Fruit fly (Drosophila melanogaster) whole organism, embryonic: ENCODE measurements around the gene CG32462.

ENCODE experiments used
- Asciz ChIP-seq: fragments of 200-800 bp; sonication (Bioruptor generic); optimal IDR thresholded peaks from 2 replicates; lab custom pipeline; 2017; ENCODE audit warnings: missing biosample characterization, mild to moderate bottlenecking, missing genetic modification characterization, missing genetic modification reagents
- Atf-2 ChIP-seq: fragments of 200-800 bp; sonication (Bioruptor generic); optimal IDR thresholded peaks from 2 replicates; lab custom pipeline; 2016; ENCODE audit warnings: missing biosample characterization, missing genetic modification characterization
- Awh ChIP-seq: fragments of 200-800 bp; sonication (Bioruptor generic); IDR thresholded peaks from 2 replicates; pipeline ENCODE4, ENCODE4 v1.3.6; 2022; ENCODE audit warnings: missing biosample characterization, missing genetic modification characterization
- Bteb2 ChIP-seq: fragments of 200-800 bp; sonication (Bioruptor generic); optimal IDR thresholded peaks from 2 replicates; lab custom pipeline; 2016; ENCODE audit warnings: missing biosample characterization, missing genetic modification characterization
- CG10147 ChIP-seq: fragments of 200-800 bp; sonication (Bioruptor generic); optimal IDR thresholded peaks from 2 replicates; lab custom pipeline; 2019; ENCODE audit warnings: missing biosample characterization, mild to moderate bottlenecking, missing genetic modification characterization, moderate library complexity
- CG10462 ChIP-seq: fragments of 200-800 bp; sonication (Bioruptor generic); optimal IDR thresholded peaks from 2 replicates; lab custom pipeline; 2016; ENCODE audit warnings: missing biosample characterization, missing genetic modification characterization
- CG10959 ChIP-seq: fragments of 200-800 bp; sonication (Bioruptor generic); IDR thresholded peaks from 2 replicates; pipeline ENCODE4 v1.3.6; 2022; ENCODE audit warnings: missing biosample characterization, missing genetic modification characterization
- CG11085 ChIP-seq: fragments of 200-800 bp; sonication (Bioruptor generic); IDR thresholded peaks from 2 replicates; pipeline ENCODE4 v1.3.6; 2022; ENCODE audit warnings: missing biosample characterization, missing genetic modification characterization
- CG11723 ChIP-seq: fragments of 200-800 bp; sonication (Bioruptor generic); optimal IDR thresholded peaks from 2 replicates; lab custom pipeline; 2017; ENCODE audit warnings: missing biosample characterization, mild to moderate bottlenecking, missing genetic modification characterization
- CG1233 ChIP-seq: fragments of 200-800 bp; sonication (Bioruptor generic); optimal IDR thresholded peaks from 4 replicates; lab custom pipeline; 2018; ENCODE audit warnings: missing biosample characterization, mild to moderate bottlenecking, missing genetic modification characterization
- CG12391 ChIP-seq: fragments of 200-800 bp; sonication (Bioruptor generic); optimal IDR thresholded peaks from 3 replicates; lab custom pipeline; 2018; ENCODE audit warnings: missing biosample characterization, mild to moderate bottlenecking, missing genetic modification characterization, moderate library complexity
- CG15073 ChIP-seq: fragments of 200-800 bp; sonication (Bioruptor generic); optimal IDR thresholded peaks from 2 replicates; lab custom pipeline; 2016; ENCODE audit warnings: missing biosample characterization, missing genetic modification characterization
- CG17385 ChIP-seq: fragments of 200-800 bp; sonication (Bioruptor generic); optimal IDR thresholded peaks from 3 replicates; lab custom pipeline; 2018; ENCODE audit warnings: missing biosample characterization, mild to moderate bottlenecking, missing genetic modification characterization
- CG18011 ChIP-seq: fragments of 200-800 bp; sonication (Bioruptor generic); optimal IDR thresholded peaks from 2 replicates; lab custom pipeline; 2017; ENCODE audit warnings: missing biosample characterization, missing genetic modification characterization, mild to moderate bottlenecking, moderate library complexity, missing genotype
- CG18599 ChIP-seq: fragments of 200-800 bp; sonication (Bioruptor generic); optimal IDR thresholded peaks from 3 replicates; lab custom pipeline; 2017; ENCODE audit warnings: missing biosample characterization, missing genetic modification characterization, mild to moderate bottlenecking, moderate library complexity, missing genetic modification reagents
- CG31441 ChIP-seq: fragments of 200-800 bp; sonication (Bioruptor generic); IDR thresholded peaks from 2 replicates; pipeline ENCODE4 v1.3.6; 2022; ENCODE audit warnings: missing biosample characterization, missing genetic modification characterization
- CG32532 ChIP-seq: fragments of 200-800 bp; sonication (Bioruptor generic); IDR thresholded peaks from 2 replicates; pipeline ENCODE4 v1.3.6; 2022; ENCODE audit warnings: missing biosample characterization, missing genetic modification characterization
- CG3995 ChIP-seq: fragments of 200-800 bp; sonication (Bioruptor generic); optimal IDR thresholded peaks from 3 replicates; lab custom pipeline; 2016; ENCODE audit warnings: missing biosample characterization, missing genetic modification characterization
- CG43689 ChIP-seq: fragments of 200-800 bp; sonication (Bioruptor generic); IDR thresholded peaks from 2 replicates; pipeline ENCODE4 v1.3.6; 2022; ENCODE audit warnings: missing biosample characterization, missing genetic modification characterization
- CG6689 ChIP-seq: fragments of 200-800 bp; sonication (Bioruptor generic); IDR thresholded peaks from 2 replicates; pipeline ENCODE4 v1.3.6; 2022; ENCODE audit warnings: missing biosample characterization, missing genetic modification characterization
- CG8924 ChIP-seq: fragments of 200-800 bp; optimal IDR thresholded peaks from 3 replicates; lab custom pipeline; 2019; ENCODE audit warnings: missing biosample characterization, mild to moderate bottlenecking, missing genetic modification characterization, moderate library complexity
- Dbx ChIP-seq: fragments of 200-800 bp; sonication (Bioruptor generic); IDR thresholded peaks from 3 replicates; pipeline ENCODE4 v1.3.6; 2022; ENCODE audit warnings: missing biosample characterization, missing genetic modification characterization
- Dfd ChIP-seq, 2 experiments: fragments of >200 bp; optimal IDR thresholded peaks; 2 replicates each; lab custom pipeline; 2017; ENCODE audit warnings: missing biosample characterization in 2 of 2, missing genetic modification characterization in 2 of 2
- Dip2 ChIP-seq: fragments of 200-800 bp; sonication (Bioruptor generic); IDR thresholded peaks from 2 replicates; pipeline ENCODE4 v1.3.6; 2022; ENCODE audit warnings: missing biosample characterization, missing genetic modification characterization
- Ets65A ChIP-seq: fragments of 200-800 bp; sonication (Bioruptor generic); peaks from one replicate; lab custom pipeline; 2016; ENCODE audit warnings: missing biosample characterization, missing genetic modification characterization
- Max ChIP-seq: fragments of 200-800 bp; sonication (Bioruptor generic); optimal IDR thresholded peaks from 2 replicates; lab custom pipeline; 2016; ENCODE audit warnings: missing biosample characterization, mild to moderate bottlenecking, missing genetic modification characterization
- Mes4 ChIP-seq: fragments of 200-800 bp; sonication (Bioruptor generic); optimal IDR thresholded peaks from 2 replicates; lab custom pipeline; 2016; ENCODE audit warnings: missing biosample characterization, missing genetic modification characterization
- Pdp1 ChIP-seq, 2 experiments: fragments of 200-800 bp; sonication (Bioruptor generic); optimal IDR thresholded peaks; 3 replicates each; lab custom pipeline; 2016; ENCODE audit warnings: missing biosample characterization in 2 of 2, missing genetic modification characterization in 2 of 2, mild to moderate bottlenecking in 1 of 2, moderate library complexity in 1 of 2
- Six4 ChIP-seq: fragments of 200-800 bp; sonication (Bioruptor generic); optimal IDR thresholded peaks from 2 replicates; lab custom pipeline; 2016; ENCODE audit warnings: missing biosample characterization, missing genetic modification characterization
- Sox100B ChIP-seq: fragments of 200-800 bp; sonication (Bioruptor generic); optimal IDR thresholded peaks from 3 replicates; lab custom pipeline; 2018; ENCODE audit warnings: missing biosample characterization, mild to moderate bottlenecking, missing genetic modification characterization
- Sry-δ ChIP-seq: fragments of 200-800 bp; sonication (Bioruptor generic); optimal IDR thresholded peaks from 2 replicates; lab custom pipeline; 2016; ENCODE audit warnings: missing biosample characterization, missing genetic modification characterization
- Ssrp ChIP-seq: fragments of 200-800 bp; sonication (Bioruptor generic); optimal IDR thresholded peaks from 2 replicates; lab custom pipeline; 2018; ENCODE audit warnings: missing biosample characterization, mild to moderate bottlenecking, missing genetic modification characterization, moderate library complexity
- ara ChIP-seq: fragments of 200-800 bp; sonication (Bioruptor generic); IDR thresholded peaks from 2 replicates; pipeline ENCODE4 v1.3.6; 2022; ENCODE audit warnings: missing biosample characterization, missing genetic modification characterization
- br ChIP-seq: fragments of >200 bp; optimal IDR thresholded peaks from 2 replicates; lab custom pipeline; 2017
- dimm ChIP-seq: fragments of 200-800 bp; sonication (Bioruptor generic); IDR thresholded peaks from 2 replicates; pipeline ENCODE4 v1.3.6; 2022; ENCODE audit warnings: missing biosample characterization, missing genetic modification characterization
- ems ChIP-seq: fragments of 200-800 bp; sonication (Bioruptor generic); optimal IDR thresholded peaks from 3 replicates; lab custom pipeline; 2016; ENCODE audit warnings: missing biosample characterization, missing genetic modification characterization
- fd3F ChIP-seq: fragments of 200-800 bp; sonication (Bioruptor generic); optimal IDR thresholded peaks from 2 replicates; lab custom pipeline; 2018; ENCODE audit warnings: missing biosample characterization, mild to moderate bottlenecking, missing genetic modification characterization, moderate library complexity
- gce ChIP-seq: fragments of 200-800 bp; sonication (Bioruptor generic); IDR thresholded peaks from 3 replicates; pipeline ENCODE4 v1.3.6; 2022; ENCODE audit warnings: missing biosample characterization, missing genetic modification characterization
- jumu ChIP-seq: fragments of 200-800 bp; sonication (Bioruptor generic); optimal IDR thresholded peaks from 3 replicates; lab custom pipeline; 2016; ENCODE audit warnings: missing biosample characterization, missing genetic modification characterization
- lab ChIP-seq: fragments of 200-800 bp; sonication (Bioruptor generic); optimal IDR thresholded peaks from 3 replicates; lab custom pipeline; 2017; ENCODE audit warnings: missing biosample characterization, missing genetic modification characterization, mild to moderate bottlenecking, moderate library complexity, missing genetic modification reagents
- mirr ChIP-seq: fragments of 200-800 bp; sonication (Bioruptor generic); optimal IDR thresholded peaks from 3 replicates; lab custom pipeline; 2018; ENCODE audit warnings: missing biosample characterization, mild to moderate bottlenecking, missing genetic modification characterization
- mld ChIP-seq: fragments of 200-800 bp; sonication (Bioruptor generic); IDR thresholded peaks from 3 replicates; pipeline ENCODE4 v1.3.6; 2022; ENCODE audit warnings: missing biosample characterization, missing genetic modification characterization; ENCODE audit not compliant: partially characterized antibody
- pan ChIP-seq, 4 experiments: fragments of >200 bp in 3 of 4; fragments of 200-800 bp in 1 of 4; sonication (Bioruptor generic) in 1 of 4; optimal IDR thresholded peaks in 3 of 4; IDR thresholded peaks in 1 of 4; 2 replicates each; pipeline versions ENCODE4 v1.3.6 to Lab custom; 2017 to 2022; ENCODE audit warnings: missing biosample characterization in 2 of 4, missing genetic modification characterization in 2 of 4, mixed read lengths in 1 of 4
- pfk ChIP-seq: fragments of 200-800 bp; sonication (Bioruptor generic); optimal IDR thresholded peaks from 2 replicates; lab custom pipeline; 2018; ENCODE audit warnings: missing biosample characterization, mild to moderate bottlenecking, missing genetic modification characterization, moderate library complexity
- pho ChIP-seq: fragments of 200-800 bp; sonication (Bioruptor generic); optimal IDR thresholded peaks from 2 replicates; lab custom pipeline; 2016; ENCODE audit warnings: missing biosample characterization, missing genetic modification characterization
- pzg ChIP-seq: fragments of 200-800 bp; sonication (Bioruptor generic); optimal IDR thresholded peaks from 3 replicates; lab custom pipeline; 2018; ENCODE audit warnings: missing biosample characterization, mild to moderate bottlenecking, missing genetic modification characterization, moderate library complexity
- repo ChIP-seq: fragments of 200-800 bp; sonication (Bioruptor generic); optimal IDR thresholded peaks from 2 replicates; lab custom pipeline; 2016; ENCODE audit warnings: missing biosample characterization, missing genetic modification characterization
- schlank ChIP-seq: fragments of 200-800 bp; sonication (Bioruptor generic); optimal IDR thresholded peaks from 2 replicates; lab custom pipeline; 2018; ENCODE audit warnings: missing biosample characterization, mild to moderate bottlenecking, missing genetic modification characterization
- slou ChIP-seq: fragments of 200-800 bp; sonication (Bioruptor generic); optimal IDR thresholded peaks from 3 replicates; lab custom pipeline; 2016; ENCODE audit warnings: missing biosample characterization, missing genetic modification characterization
- slp2 ChIP-seq: fragments of 200-800 bp; sonication (Bioruptor generic); optimal IDR thresholded peaks from 2 replicates; lab custom pipeline; 2016; ENCODE audit warnings: missing biosample characterization, missing genetic modification characterization
- ttk ChIP-seq: fragments of 200-800 bp; sonication (Bioruptor generic); IDR thresholded peaks from 2 replicates; pipeline ENCODE4 v2.1.2; 2022; ENCODE audit warnings: missing biosample characterization, missing genetic modification characterization
- tx ChIP-seq: fragments of 200-800 bp; sonication (Bioruptor generic); optimal IDR thresholded peaks from 2 replicates; lab custom pipeline; 2016; ENCODE audit warnings: missing biosample characterization, missing genetic modification characterization

The CG32462 gene

DNA sequence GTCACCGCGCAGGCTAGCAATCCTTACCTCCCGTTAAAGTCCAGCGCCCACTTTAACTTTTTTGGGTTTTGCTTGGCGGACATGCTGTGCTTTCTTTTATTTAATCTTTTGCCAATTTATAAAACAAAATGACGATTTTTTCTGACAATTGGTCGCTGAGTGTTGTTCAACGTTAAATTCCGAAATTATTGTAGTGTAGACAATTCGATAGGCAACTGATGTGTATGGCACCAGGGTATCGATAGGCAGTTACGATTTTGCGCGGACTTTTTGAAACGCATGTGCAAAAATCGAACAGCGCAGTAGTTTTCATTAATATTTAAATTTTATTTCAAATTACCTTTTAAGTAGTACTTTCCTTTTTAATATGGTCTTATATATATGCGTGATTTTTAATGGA lies 14.8 kb upstream of the CG32462 start, which contains the start of gene EMC4 (continued):
- peak; percentile 11 for TF ChIP-seq repo (GFP tag; lab: Kevin White, UChicago)
- no peak for TF ChIP-seq CG31441
- no peak for TF ChIP-seq Awh (GFP tag; lab: Robert Waterston, UW)
- peak; percentile 2 for TF ChIP-seq slp2 (GFP tag; lab: Kevin White, UChicago)
- no peak for TF ChIP-seq Six4 (GFP tag; lab: Kevin White, UChicago)
- TF ChIP-seq pzg (GFP tag; lab: Kevin White, UChicago): peak; percentile 83
- TF ChIP-seq pho (GFP tag; lab: Kevin White, UChicago): peak; percentile 54
- peak; percentile 22 for TF ChIP-seq CG1233 (GFP tag; lab: Kevin White, UChicago)
- TF ChIP-seq Pdp1 (GFP tag; optimal IDR thresholded peaks at IDR 0.05; lab: Kevin White, UChicago): peak; percentile 39 to 72
- no peak for TF ChIP-seq CG43689 (GFP tag; lab: Robert Waterston, UW)
- peak; percentile 54 for TF ChIP-seq CG12391 (tag; lab: Kevin White, UChicago)
- TF ChIP-seq ara (GFP tag; lab: Robert Waterston, UW): no peak; the same call in 1 of the 2 replicates
- no peak for TF ChIP-seq slou (GFP tag; lab: Kevin White, UChicago)
- TF ChIP-seq CG10147 (GFP tag; lab: Kevin White, UChicago): peak; percentile 10
- peak; percentile 23 for TF ChIP-seq jumu (GFP tag; lab: Kevin White, UChicago)
- TF ChIP-seq CG32532 (GFP tag; lab: Robert Waterston, UW): peak; percentile 23; the same call in 1 of the 2 replicates
- TF ChIP-seq schlank: no peak
- TF ChIP-seq CG8924 (tag; lab: Kevin White, UChicago): peak; percentile 56
- TF ChIP-seq mirr (GFP tag; lab: Kevin White, UChicago): no peak
- peak; percentile 47 for TF ChIP-seq CG17385 (GFP tag; lab: Kevin White, UChicago)
- TF ChIP-seq CG18011 (GFP tag; lab: Kevin White, UChicago): peak; percentile 84
- no peak for TF ChIP-seq Ssrp (tag; lab: Kevin White, UChicago)
- no peak for TF ChIP-seq br (lab: Kevin White, UChicago)
- peak; percentile 71; the same call in 2 of the 3 replicates for TF ChIP-seq Dbx (GFP tag; lab: Robert Waterston, UW)
- TF ChIP-seq CG10959: no peak
- TF ChIP-seq Sox100B (GFP tag; lab: Kevin White, UChicago): no peak
- no peak for TF ChIP-seq Asciz (GFP tag; lab: Kevin White, UChicago)
- TF ChIP-seq ems (GFP tag; lab: Kevin White, UChicago): peak; percentile 44
- TF ChIP-seq Mes4 (GFP tag; lab: Kevin White, UChicago): no peak
- TF ChIP-seq CG3995 (GFP tag; lab: Kevin White, UChicago): no peak
- TF ChIP-seq CG10462 (GFP tag; lab: Kevin White, UChicago): no peak
- peak; percentile 46 for TF ChIP-seq lab
- TF ChIP-seq Sry-δ (GFP tag; lab: Kevin White, UChicago): peak; percentile 76
- TF ChIP-seq fd3F: no peak
- TF ChIP-seq pfk (GFP tag; lab: Kevin White, UChicago): no peak
- no peak for TF ChIP-seq Atf-2 (GFP tag; lab: Kevin White, UChicago)
- TF ChIP-seq Bteb2 (GFP tag; lab: Kevin White, UChicago): peak; percentile 55
- no peak for TF ChIP-seq CG6689 (GFP tag; lab: Robert Waterston, UW)
- TF ChIP-seq pan (optimal IDR thresholded peaks at IDR 0.05; lab: Kevin White, UChicago): no peak
- TF ChIP-seq pan (GFP tag; optimal IDR thresholded peaks at IDR 0.05 in 1 of 2, IDR thresholded peaks at IDR 0.05 in 1 of 2): no peak
- no peak for TF ChIP-seq dimm (GFP tag; lab: Robert Waterston, UW)
- TF ChIP-seq gce (GFP tag; lab: Robert Waterston, UW): no peak
- TF ChIP-seq ttk (GFP tag; lab: Robert Waterston, UW): no peak
- TF ChIP-seq Dip2: no peak
- no peak for TF ChIP-seq CG11085 (GFP tag; lab: Robert Waterston, UW)
- TF ChIP-seq tx (GFP tag; lab: Kevin White, UChicago): peak; percentile 46
- peak; percentile 6 for TF ChIP-seq Max (GFP tag; lab: Kevin White, UChicago)
- no peak for TF ChIP-seq mld
- peak; percentile 93 for TF ChIP-seq Ets65A (GFP tag; lab: Kevin White, UChicago)
- TF ChIP-seq Dfd (GFP tag; optimal IDR thresholded peaks at IDR 0.05; lab: Kevin White, UChicago): no peak
- TF ChIP-seq CG18599: peak; percentile 38
- TF ChIP-seq CG15073 (GFP tag; lab: Kevin White, UChicago): no peak
- no peak for TF ChIP-seq CG11723 (GFP tag; lab: Kevin White, UChicago)
